Worm (Caenorhabditis elegans) whole organism, L4 larva: ENCODE results near the gene Y81G3A.2.

Experiments used
- R02D3.7 ChIP-seq: fragments of 150-350 bp; sonication (generic microtip); optimal IDR thresholded peaks from 3 replicates; lab custom pipeline; 2014; ENCODE audit warnings: missing biosample characterization, missing genetic modification characterization
- T20F7.1 ChIP-seq: fragments of 200-800 bp; sonication (Bioruptor generic); optimal IDR thresholded peaks from 2 replicates; lab custom pipeline; 2018; ENCODE audit warnings: mild to moderate bottlenecking, missing genetic modification characterization, missing compliant biosample characterization
- Y105C5A.15 ChIP-seq: fragments of 200-800 bp; sonication (Bioruptor generic); IDR thresholded peaks from 2 replicates; pipeline ENCODE4 v1.3.6; 2022; ENCODE audit warnings: missing genetic modification characterization, missing compliant biosample characterization
- Y5F2A.4 ChIP-seq: fragments of 200-800 bp; sonication (Bioruptor generic); optimal IDR thresholded peaks from 2 replicates; lab custom pipeline; 2018; ENCODE audit warnings: mild to moderate bottlenecking, missing genetic modification characterization, missing compliant biosample characterization
- aha-1 ChIP-seq: fragments of 150-350 bp; peaks from one replicate; lab custom pipeline; 2014; ENCODE audit warnings: missing biosample characterization, missing genetic modification characterization
- ceh-20 ChIP-seq: fragments of 200-800 bp; sonication (Bioruptor generic); IDR thresholded peaks from 2 replicates; pipeline ENCODE4 v1.3.6; 2022; ENCODE audit warnings: missing genetic modification reagents, missing genetic modification characterization, missing compliant biosample characterization
- ceh-28 ChIP-seq: fragments of 150-350 bp; optimal IDR thresholded peaks from 2 replicates; lab custom pipeline; 2014; ENCODE audit warnings: missing biosample characterization, missing genetic modification reagents, missing genetic modification characterization
- ceh-62 ChIP-seq: sonication (generic microtip); optimal IDR thresholded peaks from 2 replicates; lab custom pipeline; 2017; ENCODE audit warnings: missing biosample characterization, missing genetic modification characterization
- ces-1 ChIP-seq: fragments of 150-350 bp; sonication (generic microtip); optimal IDR thresholded peaks from 4 replicates; lab custom pipeline; 2014; ENCODE audit warnings: missing biosample characterization, missing genetic modification reagents, missing genetic modification characterization
- daf-16 ChIP-seq, 3 experiments: sonication (generic microtip); optimal IDR thresholded peaks; 2 replicates each; lab custom pipeline; 2016 to 2017; ENCODE audit warnings: missing genetic modification characterization in 3 of 3, missing genetic modification reagents in 3 of 3, mild to moderate bottlenecking in 2 of 3, missing compliant biosample characterization in 2 of 3, missing biosample characterization in 1 of 3, moderate library complexity in 1 of 3
- dmd-6 ChIP-seq: fragments of 200-800 bp; sonication (Bioruptor generic); IDR thresholded peaks from 2 replicates; pipeline ENCODE4 v1.3.6; 2022; ENCODE audit warnings: missing genetic modification reagents, missing genetic modification characterization, missing compliant biosample characterization
- dve-1 ChIP-seq: sonication (generic microtip); optimal IDR thresholded peaks from 2 replicates; lab custom pipeline; 2017; ENCODE audit warnings: antibody characterized with exemption, mild to moderate bottlenecking, missing genetic modification characterization, missing compliant biosample characterization; ENCODE audit not compliant: insufficient read depth
- fkh-10 ChIP-seq: fragments of 150-350 bp; optimal IDR thresholded peaks from 2 replicates; lab custom pipeline; 2014; ENCODE audit warnings: missing biosample characterization, missing genetic modification reagents, missing genetic modification characterization
- gei-8 ChIP-seq: fragments of 200-800 bp; sonication (Bioruptor generic); optimal IDR thresholded peaks from 2 replicates; lab custom pipeline; 2018; ENCODE audit warnings: mild to moderate bottlenecking, missing genetic modification characterization, missing compliant biosample characterization
- hlh-11 ChIP-seq: fragments of 200-800 bp; sonication (Bioruptor generic); optimal IDR thresholded peaks from 2 replicates; lab custom pipeline; 2018; ENCODE audit warnings: mild to moderate bottlenecking, missing genetic modification characterization, missing compliant biosample characterization
- hlh-30 ChIP-seq: sonication (generic microtip); optimal IDR thresholded peaks from 2 replicates; lab custom pipeline; 2017; ENCODE audit warnings: antibody characterized with exemption, mild to moderate bottlenecking, missing genetic modification characterization, missing compliant biosample characterization; ENCODE audit not compliant: insufficient read depth
- lin-29 ChIP-seq: fragments of 200-800 bp; sonication (Bioruptor generic); IDR thresholded peaks from 2 replicates; pipeline ENCODE4 v1.3.6; 2022; ENCODE audit warnings: missing genetic modification reagents, missing genetic modification characterization, missing compliant biosample characterization
- mdl-1 ChIP-seq, 2 experiments: fragments of 150-350 bp in 1 of 2; sonication (generic microtip) in 1 of 2; optimal IDR thresholded peaks; 2 replicates each; lab custom pipeline; 2014 to 2017; ENCODE audit warnings: missing biosample characterization in 2 of 2, missing genetic modification characterization in 2 of 2
- mep-1 ChIP-seq: fragments of 150-350 bp; sonication (generic microtip); optimal IDR thresholded peaks from 3 replicates; lab custom pipeline; 2014; ENCODE audit warnings: missing biosample characterization, missing genetic modification characterization
- mxl-2 ChIP-seq: fragments of 200-800 bp; sonication (Bioruptor generic); conservative IDR thresholded peaks from 2 replicates; pipeline ENCODE4 v1.3.6; 2022; ENCODE audit warnings: missing genetic modification reagents, missing genetic modification characterization, missing compliant biosample characterization
- mxl-3 ChIP-seq: fragments of 200-800 bp; sonication (Bioruptor generic); optimal IDR thresholded peaks from 2 replicates; lab custom pipeline; 2018; ENCODE audit warnings: mild to moderate bottlenecking, missing genetic modification characterization, missing compliant biosample characterization
- nhr-11 ChIP-seq: fragments of 150-350 bp; optimal IDR thresholded peaks from 2 replicates; lab custom pipeline; 2014; ENCODE audit warnings: missing biosample characterization, missing genetic modification characterization
- nhr-25 ChIP-seq: sonication (generic microtip); optimal IDR thresholded peaks from 2 replicates; lab custom pipeline; 2017; ENCODE audit warnings: missing genetic modification characterization, mild to moderate bottlenecking, missing compliant biosample characterization, antibody characterized with exemption, moderate library complexity, borderline replicate concordance; ENCODE audit not compliant: insufficient read depth
- nhr-28 ChIP-seq: fragments of 150-350 bp; optimal IDR thresholded peaks from 2 replicates; lab custom pipeline; 2014; ENCODE audit warnings: missing biosample characterization, missing genetic modification characterization
- nhr-41 ChIP-seq: fragments of 200-800 bp; sonication (Bioruptor generic); IDR thresholded peaks from 2 replicates; pipeline ENCODE4 v1.3.6; 2022; ENCODE audit warnings: missing genetic modification reagents, missing genetic modification characterization, missing compliant biosample characterization
- nhr-48 ChIP-seq: sonication (generic microtip); optimal IDR thresholded peaks from 2 replicates; lab custom pipeline; 2016; ENCODE audit warnings: mild to moderate bottlenecking, missing genetic modification characterization, missing compliant biosample characterization
- nhr-77 ChIP-seq: fragments of 150-350 bp; optimal IDR thresholded peaks from 2 replicates; lab custom pipeline; 2014; ENCODE audit warnings: missing biosample characterization, missing genetic modification characterization
- pha-4 ChIP-seq, 2 experiments: fragments of 150-350 bp in 1 of 2; fragments of 200-800 bp in 1 of 2; sonication (Bioruptor generic) in 1 of 2; IDR thresholded peaks in 1 of 2; optimal IDR thresholded peaks in 1 of 2; 2 replicates each; pipeline versions ENCODE4 v1.3.6 to Lab custom; 2014 to 2022; ENCODE audit warnings: missing genetic modification characterization in 2 of 2, missing genetic modification reagents in 2 of 2, missing biosample characterization in 1 of 2, missing compliant biosample characterization in 1 of 2
- php-3 ChIP-seq: fragments of 200-800 bp; sonication (Bioruptor generic); IDR thresholded peaks from 2 replicates; pipeline ENCODE4 v1.3.6; 2022; ENCODE audit warnings: missing genetic modification reagents, missing genetic modification characterization, missing compliant biosample characterization
- pqm-1 ChIP-seq: sonication (generic microtip); optimal IDR thresholded peaks from 2 replicates; lab custom pipeline; 2017; ENCODE audit warnings: missing biosample characterization, missing genetic modification characterization
- set-16 ChIP-seq: fragments of 200-800 bp; sonication (Bioruptor generic); IDR thresholded peaks from 2 replicates; pipeline ENCODE4 v1.3.6; 2022; ENCODE audit warnings: missing genetic modification reagents, missing genetic modification characterization, missing compliant biosample characterization
- unc-39 ChIP-seq: sonication (generic microtip); optimal IDR thresholded peaks from 2 replicates; lab custom pipeline; 2017; ENCODE audit warnings: missing biosample characterization, missing genetic modification characterization
- zfp-2 ChIP-seq: sonication (generic microtip); optimal IDR thresholded peaks from 2 replicates; lab custom pipeline; 2016; ENCODE audit warnings: mild to moderate bottlenecking, missing genetic modification characterization, missing compliant biosample characterization
- zfp-3 ChIP-seq: fragments of 200-800 bp; sonication (Bioruptor generic); conservative IDR thresholded peaks from 2 replicates; pipeline ENCODE4 v1.3.6; 2022; ENCODE audit warnings: missing genetic modification reagents, missing genetic modification characterization, missing compliant biosample characterization
- ztf-7 ChIP-seq: fragments of 150-350 bp; optimal IDR thresholded peaks from 2 replicates; lab custom pipeline; 2014; ENCODE audit warnings: missing biosample characterization, missing genetic modification characterization

Y81G3A.2 gene

ce11 chrII:13073102-13073501 is 7.6 kb upstream of the Y81G3A.2 start, which contains the start of gene F42G4.5:
Gene F42G4.5, plus strand, starts transcription at chrII:13073480.
- TF ChIP-seq R02D3.7 (no peak), nhr-77 (peak; percentile 45), lin-29 (GFP tag; lab: Robert Waterston, UW) (no peak), hlh-30 (tag; lab: Kevin White, UChicago) (peak; percentile 50), set-16 (GFP tag; lab: Robert Waterston, UW) (no peak), nhr-25 (tag; lab: Kevin White, UChicago) (no peak), nhr-41 (GFP tag; lab: Robert Waterston, UW) (peak; percentile 98), ceh-62 (tag; lab: Kevin White, UChicago) (no peak), dve-1 (tag; lab: Kevin White, UChicago) (peak; percentile 69), pqm-1 (tag; lab: Kevin White, UChicago) (peak; percentile 97), mxl-3 (GFP tag; lab: Kevin White, UChicago) (peak; percentile 27), dmd-6 (GFP tag; lab: Robert Waterston, UW) (peak; percentile 68), fkh-10 (GFP tag; lab: Kevin White, UChicago) (no peak), mxl-2 (GFP tag; lab: Robert Waterston, UW) (no peak), daf-16 (GFP tag; optimal IDR thresholded peaks at IDR 0.05; lab: Kevin White, UChicago) (no peak), daf-16 (tag; optimal IDR thresholded peaks at IDR 0.05; lab: Kevin White, UChicago) (peak; percentile 81), nhr-48 (tag; lab: Kevin White, UChicago) (peak; percentile 30), hlh-11 (tag; lab: Kevin White, UChicago) (peak; percentile 88), mdl-1 (tag; optimal IDR thresholded peaks at IDR 0.05; lab: Kevin White, UChicago) (peak in 1 of 2 experiments; percentile 17), php-3 (GFP tag; lab: Robert Waterston, UW) (peak; percentile 51; the same call in 1 of the 2 replicates), nhr-28 (tag; lab: Kevin White, UChicago) (peak; percentile 94)

DNA sequence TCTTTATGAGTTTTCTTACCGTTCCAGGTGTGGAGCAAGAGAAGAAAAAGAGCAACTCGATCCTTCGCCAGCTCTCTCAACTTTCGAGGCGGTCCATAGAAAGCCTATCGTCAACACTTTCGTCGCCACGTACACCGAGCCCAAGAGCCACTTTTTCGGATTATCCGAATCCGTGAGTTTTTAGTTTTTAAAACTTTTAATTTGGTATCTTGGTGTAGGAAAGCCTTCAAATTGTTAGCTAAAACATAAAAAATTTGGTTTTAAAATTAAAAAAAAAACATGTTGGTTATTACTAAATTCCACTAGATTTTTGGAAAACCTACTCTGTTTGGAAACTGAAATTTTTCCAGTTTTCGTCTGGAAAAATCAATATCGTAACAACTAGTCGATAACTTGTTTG is 7.0 kb upstream of the Y81G3A.2 start:
- no peak for TF ChIP-seq hlh-30 (tag; lab: Kevin White, UChicago)
- TF ChIP-seq nhr-11 (tag; lab: Kevin White, UChicago), result no peak
- TF ChIP-seq aha-1 (tag; lab: Kevin White, UChicago), result peak; percentile 79
- no peak for TF ChIP-seq pha-4 (GFP tag; IDR thresholded peaks at IDR 0.05; lab: Robert Waterston, UW)
- no peak for TF ChIP-seq pha-4 (tag; optimal IDR thresholded peaks at IDR 0.05; lab: Kevin White, UChicago)
- TF ChIP-seq mep-1, result no peak
- TF ChIP-seq gei-8 (GFP tag; lab: Kevin White, UChicago), result no peak
- no peak for TF ChIP-seq zfp-2

DNA sequence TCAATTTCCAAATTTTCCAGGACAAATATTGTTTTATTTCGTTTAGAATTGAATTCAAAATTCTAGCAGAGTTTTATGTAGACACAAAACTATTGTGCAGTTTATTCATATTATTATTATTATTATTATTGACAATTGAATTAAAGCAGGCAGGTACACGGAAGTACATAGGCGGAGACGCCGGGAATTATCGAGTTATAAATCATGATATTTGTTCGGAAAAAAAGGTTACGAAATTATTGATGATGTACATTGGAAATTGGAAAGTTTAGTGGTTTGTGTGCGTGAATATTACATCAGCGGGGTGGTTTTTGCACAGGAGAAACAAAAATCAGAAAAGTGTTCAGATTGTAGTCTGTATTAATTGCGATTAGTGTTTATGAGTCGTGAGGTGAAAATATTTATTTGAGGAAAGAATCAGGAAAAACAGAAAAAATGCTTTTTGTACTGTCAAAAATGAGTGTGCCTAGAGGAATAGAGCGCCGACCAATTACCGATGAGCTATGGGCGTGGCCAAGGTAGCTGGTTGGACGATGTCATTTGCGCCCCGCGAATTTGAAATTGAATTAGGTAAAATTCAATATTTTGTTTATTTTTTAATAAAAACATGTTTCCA is 4.3 kb upstream of the Y81G3A.2 start:
- TF ChIP-seq php-3 (GFP tag; lab: Robert Waterston, UW), result peak; percentile 78
- TF ChIP-seq zfp-3 (GFP tag; lab: Robert Waterston, UW), result 0 out of 2 replicates have a peak, but pooled peaks have one; percentile 52
- no peak for TF ChIP-seq nhr-11 (tag; lab: Kevin White, UChicago)
- peak in 1 of 2 experiments; percentile 18 for TF ChIP-seq mdl-1 (tag; optimal IDR thresholded peaks at IDR 0.05; lab: Kevin White, UChicago)
- no peak for TF ChIP-seq ztf-7 (tag; lab: Kevin White, UChicago)
- peak; percentile 43 for TF ChIP-seq T20F7.1 (GFP tag; lab: Kevin White, UChicago)
- TF ChIP-seq dmd-6 (GFP tag; lab: Robert Waterston, UW), result peak; percentile 64
- peak; percentile 66 for TF ChIP-seq nhr-28 (tag; lab: Kevin White, UChicago)
- no peak for TF ChIP-seq ces-1 (GFP tag; lab: Kevin White, UChicago)
- TF ChIP-seq nhr-77, result peak; percentile 47
- peak; percentile 41 for TF ChIP-seq hlh-11 (tag; lab: Kevin White, UChicago)
- TF ChIP-seq Y5F2A.4 (GFP tag; lab: Kevin White, UChicago), result no peak
- TF ChIP-seq ceh-20 (GFP tag; lab: Robert Waterston, UW), result 0 out of 2 replicates have a peak, but pooled peaks have one; percentile 39
- peak; percentile 48 for TF ChIP-seq pqm-1 (tag; lab: Kevin White, UChicago)
- no peak for TF ChIP-seq ceh-28
- TF ChIP-seq unc-39 (tag; lab: Kevin White, UChicago), result no peak
- no peak for TF ChIP-seq daf-16 (GFP tag; optimal IDR thresholded peaks at IDR 0.05; lab: Kevin White, UChicago)
- peak; percentile 92 for TF ChIP-seq daf-16 (tag; optimal IDR thresholded peaks at IDR 0.05; lab: Kevin White, UChicago)
- no peak for TF ChIP-seq Y105C5A.15
